Worm (Caenorhabditis elegans) whole organism, mixed stage, embryonic: Measurements from ENCODE around the gene ZK512.2.

ENCODE experiments used
- M03D4.4 ChIP-seq: sonication (generic microtip); optimal IDR thresholded peaks from 2 replicates; lab custom pipeline; 2017; ENCODE audit warnings: mild to moderate bottlenecking, missing genetic modification characterization, missing compliant biosample characterization
- bed-3 ChIP-seq: fragments of 200-800 bp; sonication (Bioruptor generic); optimal IDR thresholded peaks from 3 replicates; lab custom pipeline; 2018; ENCODE audit warnings: mild to moderate bottlenecking, missing genetic modification characterization, moderate library complexity, missing compliant biosample characterization
- blmp-1 ChIP-seq: fragments of 150-350 bp; optimal IDR thresholded peaks from 2 replicates; lab custom pipeline; 2014; ENCODE audit warnings: missing biosample characterization, missing genetic modification characterization
- ceh-39 ChIP-seq: fragments of 150-350 bp; optimal IDR thresholded peaks from 2 replicates; lab custom pipeline; 2014; ENCODE audit warnings: missing biosample characterization, missing genetic modification characterization
- ceh-43 ChIP-seq: fragments of 200-800 bp; sonication (Bioruptor generic); optimal IDR thresholded peaks from 2 replicates; lab custom pipeline; 2018; ENCODE audit warnings: mild to moderate bottlenecking, missing genetic modification characterization, moderate library complexity, missing compliant biosample characterization
- ceh-83 ChIP-seq: fragments of 200-800 bp; sonication (Bioruptor generic); optimal IDR thresholded peaks from 2 replicates; lab custom pipeline; 2018; ENCODE audit warnings: mild to moderate bottlenecking, missing genetic modification characterization, missing compliant biosample characterization
- ces-1 ChIP-seq: fragments of 150-350 bp; optimal IDR thresholded peaks from 2 replicates; lab custom pipeline; 2014; ENCODE audit warnings: missing biosample characterization, missing genetic modification reagents, missing genetic modification characterization
- cnd-1 ChIP-seq: fragments of 200-800 bp; sonication (Bioruptor generic); optimal IDR thresholded peaks from 2 replicates; lab custom pipeline; 2018; ENCODE audit warnings: mild to moderate bottlenecking, missing genetic modification characterization, missing compliant biosample characterization
- drap-1 ChIP-seq: fragments of 200-800 bp; sonication (Bioruptor generic); optimal IDR thresholded peaks from 3 replicates; lab custom pipeline; 2018; ENCODE audit warnings: mild to moderate bottlenecking, missing genetic modification characterization, missing compliant biosample characterization
- elt-1 ChIP-seq: sonication (generic microtip); optimal IDR thresholded peaks from 2 replicates; lab custom pipeline; 2017; ENCODE audit warnings: missing genetic modification characterization, mild to moderate bottlenecking, missing compliant biosample characterization, antibody characterized with exemption, moderate library complexity, borderline replicate concordance; ENCODE audit not compliant: insufficient read depth
- elt-3 ChIP-seq: fragments of 150-350 bp; optimal IDR thresholded peaks from 2 replicates; lab custom pipeline; 2014; ENCODE audit warnings: missing biosample characterization, missing genetic modification characterization
- flh-1 ChIP-seq: fragments of 200-800 bp; sonication (Bioruptor generic); optimal IDR thresholded peaks from 2 replicates; lab custom pipeline; 2018; ENCODE audit warnings: mild to moderate bottlenecking, missing genetic modification characterization, moderate library complexity, missing compliant biosample characterization
- ham-2 ChIP-seq: fragments of 200-800 bp; sonication (Bioruptor generic); optimal IDR thresholded peaks from 2 replicates; lab custom pipeline; 2018; ENCODE audit warnings: mild to moderate bottlenecking, missing genetic modification characterization, missing compliant biosample characterization
- hlh-1 ChIP-seq: fragments of 150-350 bp; optimal IDR thresholded peaks from 2 replicates; lab custom pipeline; 2014; ENCODE audit warnings: missing biosample characterization, missing genetic modification reagents, missing genetic modification characterization
- lin-13 ChIP-seq: fragments of 150-350 bp; optimal IDR thresholded peaks from 2 replicates; lab custom pipeline; 2014; ENCODE audit warnings: missing biosample characterization, missing genetic modification characterization
- lin-32 ChIP-seq: fragments of 200-800 bp; sonication (Bioruptor generic); optimal IDR thresholded peaks from 2 replicates; lab custom pipeline; 2018; ENCODE audit warnings: mild to moderate bottlenecking, missing genetic modification characterization, missing compliant biosample characterization
- lsy-2 ChIP-seq: fragments of 150-350 bp; optimal IDR thresholded peaks from 2 replicates; lab custom pipeline; 2014; ENCODE audit warnings: missing biosample characterization, missing genetic modification characterization
- mab-5 ChIP-seq: fragments of 150-350 bp; optimal IDR thresholded peaks from 2 replicates; lab custom pipeline; 2014; ENCODE audit warnings: missing biosample characterization, missing genetic modification characterization
- mep-1 ChIP-seq: fragments of 150-350 bp; optimal IDR thresholded peaks from 2 replicates; lab custom pipeline; 2017; ENCODE audit warnings: missing biosample characterization, missing genetic modification reagents, missing genetic modification characterization, inconsistent platforms
- mls-2 ChIP-seq: sonication (generic microtip); optimal IDR thresholded peaks from 2 replicates; lab custom pipeline; 2016; ENCODE audit warnings: mild to moderate bottlenecking, missing genetic modification characterization, moderate library complexity, missing compliant biosample characterization
- nhr-12 ChIP-seq: fragments of 150-350 bp; optimal IDR thresholded peaks from 2 replicates; lab custom pipeline; 2014; ENCODE audit warnings: missing biosample characterization, missing genetic modification characterization
- nhr-2 ChIP-seq: fragments of 150-350 bp; optimal IDR thresholded peaks from 2 replicates; lab custom pipeline; 2014; ENCODE audit warnings: missing biosample characterization, missing genetic modification characterization
- nhr-237 ChIP-seq: fragments of 150-350 bp; optimal IDR thresholded peaks from 2 replicates; lab custom pipeline; 2014; ENCODE audit warnings: missing biosample characterization, missing genetic modification characterization
- nhr-28 ChIP-seq: fragments of 150-350 bp; optimal IDR thresholded peaks from 2 replicates; lab custom pipeline; 2014; ENCODE audit warnings: missing biosample characterization, missing genetic modification characterization
- nhr-76 ChIP-seq: sonication (generic microtip); optimal IDR thresholded peaks from 2 replicates; lab custom pipeline; 2017; ENCODE audit warnings: missing biosample characterization, missing genetic modification characterization
- sem-2 ChIP-seq: fragments of 200-800 bp; sonication (Bioruptor generic); optimal IDR thresholded peaks from 2 replicates; lab custom pipeline; 2018; ENCODE audit warnings: mild to moderate bottlenecking, missing genetic modification characterization, missing compliant biosample characterization
- snpc-4 ChIP-seq: fragments of 150-350 bp; optimal IDR thresholded peaks from 2 replicates; lab custom pipeline; 2014; ENCODE audit warnings: missing biosample characterization, missing genetic modification characterization
- sptf-1 ChIP-seq: sonication (generic microtip); optimal IDR thresholded peaks from 2 replicates; lab custom pipeline; 2017; ENCODE audit warnings: mild to moderate bottlenecking, missing genetic modification characterization, moderate library complexity, missing compliant biosample characterization
- tbx-8 ChIP-seq: fragments of 200-800 bp; sonication (Bioruptor generic); optimal IDR thresholded peaks from 2 replicates; lab custom pipeline; 2018; ENCODE audit warnings: mild to moderate bottlenecking, missing genetic modification characterization, moderate library complexity, missing compliant biosample characterization
- unc-120 ChIP-seq: sonication (generic microtip); optimal IDR thresholded peaks from 2 replicates; lab custom pipeline; 2017; ENCODE audit warnings: missing genetic modification characterization, missing compliant biosample characterization; ENCODE audit not compliant: poor library complexity, severe bottlenecking
- unc-39 ChIP-seq: fragments of 150-350 bp; optimal IDR thresholded peaks from 2 replicates; lab custom pipeline; 2014; ENCODE audit warnings: missing biosample characterization, missing genetic modification characterization
- unc-62 ChIP-seq: fragments of 150-350 bp; optimal IDR thresholded peaks from 2 replicates; lab custom pipeline; 2014; ENCODE audit warnings: missing biosample characterization, missing genetic modification reagents, missing genetic modification characterization
- zip-8 ChIP-seq: fragments of 150-350 bp; optimal IDR thresholded peaks from 2 replicates; lab custom pipeline; 2014; ENCODE audit warnings: missing biosample characterization, missing genetic modification characterization
- ztf-11 ChIP-seq: fragments of 150-350 bp; optimal IDR thresholded peaks from 2 replicates; lab custom pipeline; 2014; ENCODE audit warnings: missing biosample characterization, missing genetic modification characterization

ZK512.2 gene

ce11 chrIII:9177874-9178273 lies 33.3 kb upstream of the ZK512.2 start:
- TF ChIP-seq unc-62 (GFP tag; lab: Kevin White, UChicago): peak; percentile 58
- TF ChIP-seq ham-2 (GFP tag; lab: Kevin White, UChicago): no peak

- peak; percentile 4 for TF ChIP-seq cnd-1 (tag; lab: Kevin White, UChicago)
- TF ChIP-seq ham-2 (GFP tag; lab: Kevin White, UChicago): peak; percentile 24
- TF ChIP-seq mep-1 (tag; lab: Kevin White, UChicago): no peak
- TF ChIP-seq nhr-2 (tag; lab: Kevin White, UChicago): peak; percentile 85
- TF ChIP-seq elt-3: no peak
- TF ChIP-seq tbx-8: no peak
- no peak for TF ChIP-seq ceh-83
- no peak for TF ChIP-seq sem-2 (GFP tag; lab: Kevin White, UChicago)
- no peak for TF ChIP-seq ceh-43 (GFP tag; lab: Kevin White, UChicago)
- no peak for TF ChIP-seq hlh-1
- TF ChIP-seq ztf-11 (tag; lab: Kevin White, UChicago): no peak
- no peak for TF ChIP-seq lsy-2 (tag; lab: Kevin White, UChicago)
- no peak for TF ChIP-seq lin-13 (tag; lab: Kevin White, UChicago)
- no peak for TF ChIP-seq zip-8 (tag; lab: Kevin White, UChicago)
- no peak for TF ChIP-seq ces-1 (GFP tag; lab: Kevin White, UChicago)
- no peak for TF ChIP-seq unc-39 (tag; lab: Kevin White, UChicago)
- peak; percentile 21 for TF ChIP-seq mls-2 (tag; lab: Kevin White, UChicago)
- no peak for TF ChIP-seq flh-1
- no peak for TF ChIP-seq nhr-12 (tag; lab: Kevin White, UChicago)
- TF ChIP-seq elt-1 (tag; lab: Kevin White, UChicago): no peak
- no peak for TF ChIP-seq ceh-39
- no peak for TF ChIP-seq drap-1 (GFP tag; lab: Kevin White, UChicago)
- no peak for TF ChIP-seq nhr-76 (tag; lab: Kevin White, UChicago)
- TF ChIP-seq unc-120 (tag; lab: Kevin White, UChicago): no peak
- peak; percentile 58 for TF ChIP-seq unc-62 (GFP tag; lab: Kevin White, UChicago)
- peak; percentile 24 for TF ChIP-seq sptf-1 (tag; lab: Kevin White, UChicago)
These were observed 31.4 kb upstream of the ZK512.2 start for ce11 chrIII:9176008-9176407.

- TF ChIP-seq nhr-237 (tag; lab: Kevin White, UChicago): no peak
- no peak for TF ChIP-seq elt-3
- no peak for TF ChIP-seq mls-2 (tag; lab: Kevin White, UChicago)
- no peak for TF ChIP-seq elt-1 (tag; lab: Kevin White, UChicago)
- no peak for TF ChIP-seq unc-120 (tag; lab: Kevin White, UChicago)
- no peak for TF ChIP-seq nhr-28 (tag; lab: Kevin White, UChicago)
- TF ChIP-seq lsy-2 (tag; lab: Kevin White, UChicago): no peak
- no peak for TF ChIP-seq unc-39 (tag; lab: Kevin White, UChicago)
- no peak for TF ChIP-seq mab-5
- TF ChIP-seq nhr-12 (tag; lab: Kevin White, UChicago): no peak
- no peak for TF ChIP-seq bed-3 (GFP tag; lab: Kevin White, UChicago)
- TF ChIP-seq lin-32 (GFP tag; lab: Kevin White, UChicago): no peak
- no peak for TF ChIP-seq mep-1 (tag; lab: Kevin White, UChicago)
- no peak for TF ChIP-seq lin-13 (tag; lab: Kevin White, UChicago)
- no peak for TF ChIP-seq cnd-1 (tag; lab: Kevin White, UChicago)
- no peak for TF ChIP-seq ceh-83
- no peak for TF ChIP-seq snpc-4
- TF ChIP-seq tbx-8: no peak
- no peak for TF ChIP-seq ham-2 (GFP tag; lab: Kevin White, UChicago)
- no peak for TF ChIP-seq M03D4.4 (tag; lab: Kevin White, UChicago)
- TF ChIP-seq, all 35 proteins: peak for 0
These were observed 28.6 kb upstream of the ZK512.2 start for ce11 chrIII:9173239-9173638.

ce11 chrIII:9172702-9173101 lies 28.1 kb upstream of the ZK512.2 start, which contains the start of gene ina-1:
ina-1 (minus strand) TSS chrIII:9172802.
- TF ChIP-seq flh-1: no peak
- no peak for TF ChIP-seq blmp-1 (tag; lab: Kevin White, UChicago)
- no peak for TF ChIP-seq tbx-8
- TF ChIP-seq drap-1 (GFP tag; lab: Kevin White, UChicago): no peak
- TF ChIP-seq snpc-4: no peak
- TF ChIP-seq nhr-2 (tag; lab: Kevin White, UChicago): no peak
- TF ChIP-seq ceh-43 (GFP tag; lab: Kevin White, UChicago): no peak
- TF ChIP-seq elt-1 (tag; lab: Kevin White, UChicago): no peak
- TF ChIP-seq, all 35 proteins: peak for 0
